Fruit fly (Drosophila melanogaster) whole organism, embryonic: Measurements from ENCODE around the gene CG8173.

ENCODE experiments used
- Antp ChIP-seq: fragments of 200-800 bp; sonication (Bioruptor generic); optimal IDR thresholded peaks from 3 replicates; lab custom pipeline; 2016; ENCODE audit warnings: missing biosample characterization, missing genetic modification characterization
- BtbVII ChIP-seq: fragments of 200-800 bp; sonication (Bioruptor generic); optimal IDR thresholded peaks from 3 replicates; lab custom pipeline; 2017; ENCODE audit warnings: missing biosample characterization, mild to moderate bottlenecking, missing genetic modification characterization
- CG1024 ChIP-seq: fragments of 200-800 bp; sonication (Bioruptor generic); IDR thresholded peaks from 2 replicates; pipeline ENCODE4 v1.3.6; 2022; ENCODE audit warnings: missing biosample characterization, missing genetic modification characterization
- CG11085 ChIP-seq: fragments of 200-800 bp; sonication (Bioruptor generic); IDR thresholded peaks from 2 replicates; pipeline ENCODE4 v1.3.6; 2022; ENCODE audit warnings: missing biosample characterization, missing genetic modification characterization
- CG11247 ChIP-seq: fragments of 200-800 bp; sonication (Bioruptor generic); IDR thresholded peaks from 2 replicates; pipeline ENCODE4 v1.3.6; 2022; ENCODE audit warnings: missing biosample characterization, missing genetic modification characterization
- CG11695 ChIP-seq: fragments of 200-800 bp; sonication (Bioruptor generic); IDR thresholded peaks from 3 replicates; pipeline ENCODE4 v1.3.6; 2022; ENCODE audit warnings: missing biosample characterization, missing genetic modification characterization
- CG12155 ChIP-seq: fragments of 200-800 bp; sonication (Bioruptor generic); optimal IDR thresholded peaks from 3 replicates; lab custom pipeline; 2016; ENCODE audit warnings: missing biosample characterization, missing genetic modification characterization
- CG12659 ChIP-seq: fragments of 200-800 bp; sonication (Bioruptor generic); optimal IDR thresholded peaks from 3 replicates; lab custom pipeline; 2017; ENCODE audit warnings: mild to moderate bottlenecking, missing biosample characterization, missing genetic modification reagents, missing genetic modification characterization
- CG17359 ChIP-seq: fragments of 200-800 bp; sonication (Bioruptor generic); optimal IDR thresholded peaks from 3 replicates; lab custom pipeline; 2018; ENCODE audit warnings: missing biosample characterization, mild to moderate bottlenecking, missing genetic modification characterization, moderate library complexity
- CG17385 ChIP-seq: fragments of 200-800 bp; sonication (Bioruptor generic); optimal IDR thresholded peaks from 3 replicates; lab custom pipeline; 2018; ENCODE audit warnings: missing biosample characterization, mild to moderate bottlenecking, missing genetic modification characterization
- CG17802 ChIP-seq: fragments of 200-800 bp; sonication (Bioruptor generic); optimal IDR thresholded peaks from 2 replicates; lab custom pipeline; 2018; ENCODE audit warnings: missing biosample characterization, mild to moderate bottlenecking, missing genetic modification characterization, moderate library complexity
- CG33213 ChIP-seq: fragments of 200-800 bp; sonication (Bioruptor generic); optimal IDR thresholded peaks from 3 replicates; lab custom pipeline; 2016; ENCODE audit warnings: missing biosample characterization, missing genetic modification characterization
- CG42726 ChIP-seq: fragments of 200-800 bp; sonication (Bioruptor generic); IDR thresholded peaks from 2 replicates; pipeline ENCODE4 v1.3.6; 2022; ENCODE audit warnings: missing biosample characterization, missing genetic modification characterization; ENCODE audit not compliant: partially characterized antibody
- CG5180 ChIP-seq: fragments of 200-800 bp; sonication (Bioruptor generic); optimal IDR thresholded peaks from 3 replicates; lab custom pipeline; 2017; ENCODE audit warnings: missing biosample characterization, missing genetic modification characterization, mild to moderate bottlenecking, moderate library complexity, missing genetic modification reagents
- CG5245 ChIP-seq: fragments of 200-800 bp; sonication (Bioruptor generic); optimal IDR thresholded peaks from 3 replicates; lab custom pipeline; 2016; ENCODE audit warnings: missing biosample characterization, missing genetic modification characterization
- CG6272 ChIP-seq: fragments of 200-800 bp; sonication (Bioruptor generic); IDR thresholded peaks from 2 replicates; pipeline ENCODE4 v1.3.6; 2022; ENCODE audit warnings: missing biosample characterization, missing genetic modification characterization
- CG6813 ChIP-seq: fragments of 200-800 bp; sonication (Bioruptor generic); optimal IDR thresholded peaks from 2 replicates; lab custom pipeline; 2017; ENCODE audit warnings: missing biosample characterization, missing genetic modification characterization, mild to moderate bottlenecking, moderate library complexity, missing genetic modification reagents
- CG7786 ChIP-seq: fragments of 200-800 bp; sonication (Bioruptor generic); optimal IDR thresholded peaks from 2 replicates; lab custom pipeline; 2016; ENCODE audit warnings: missing biosample characterization, missing genetic modification characterization
- CG7839 ChIP-seq: fragments of 200-800 bp; sonication (Bioruptor generic); optimal IDR thresholded peaks from 3 replicates; lab custom pipeline; 2018; ENCODE audit warnings: missing biosample characterization, mild to moderate bottlenecking, missing genetic modification characterization, moderate library complexity
- CG8359 ChIP-seq: fragments of 200-800 bp; sonication (Bioruptor generic); optimal IDR thresholded peaks from 2 replicates; lab custom pipeline; 2017; ENCODE audit warnings: missing biosample characterization, mild to moderate bottlenecking, missing genetic modification characterization, borderline replicate concordance
- CG9876 ChIP-seq: fragments of 200-800 bp; sonication (Bioruptor generic); optimal IDR thresholded peaks from 2 replicates; lab custom pipeline; 2016; ENCODE audit warnings: missing biosample characterization, missing genetic modification characterization
- CoRest ChIP-seq: fragments of 200-800 bp; sonication (Bioruptor generic); optimal IDR thresholded peaks from 3 replicates; lab custom pipeline; 2018; ENCODE audit warnings: missing biosample characterization, mild to moderate bottlenecking, missing genetic modification characterization, moderate library complexity
- Dad ChIP-seq: fragments of 200-800 bp; sonication (Bioruptor generic); optimal IDR thresholded peaks from 3 replicates; lab custom pipeline; 2016; ENCODE audit warnings: missing biosample characterization, missing genetic modification characterization
- Deaf1 ChIP-seq: fragments of 200-800 bp; optimal IDR thresholded peaks from 3 replicates; lab custom pipeline; 2019; ENCODE audit warnings: missing biosample characterization, mild to moderate bottlenecking, missing genetic modification characterization, moderate library complexity
- Dek ChIP-seq: fragments of 200-800 bp; sonication (Bioruptor generic); optimal IDR thresholded peaks from 3 replicates; lab custom pipeline; 2019; ENCODE audit warnings: missing biosample characterization, mild to moderate bottlenecking, missing genetic modification characterization, moderate library complexity
- Dip3 ChIP-seq: fragments of 200-800 bp; sonication (Bioruptor generic); optimal IDR thresholded peaks from 3 replicates; lab custom pipeline; 2016; ENCODE audit warnings: missing biosample characterization, missing genetic modification characterization
- Drgx ChIP-seq: fragments of 200-800 bp; sonication (Bioruptor generic); IDR thresholded peaks from 2 replicates; pipeline ENCODE4 v1.3.6; 2022; ENCODE audit warnings: missing biosample characterization, missing genetic modification characterization
- Ets97D ChIP-seq: fragments of 200-800 bp; sonication (Bioruptor generic); optimal IDR thresholded peaks from 3 replicates; lab custom pipeline; 2016; ENCODE audit warnings: missing biosample characterization, missing genetic modification characterization
- H2.0 ChIP-seq: fragments of 200-800 bp; sonication (Bioruptor generic); IDR thresholded peaks from 2 replicates; pipeline ENCODE4 v1.3.6; 2022; ENCODE audit warnings: missing biosample characterization, missing genetic modification characterization
- MESR4 ChIP-seq: fragments of 200-800 bp; sonication (Bioruptor generic); optimal IDR thresholded peaks from 2 replicates; lab custom pipeline; 2018; ENCODE audit warnings: missing biosample characterization, mild to moderate bottlenecking, missing genetic modification characterization, moderate library complexity
- Med ChIP-seq: fragments of 200-800 bp; sonication (Bioruptor generic); peaks from one replicate; lab custom pipeline; 2016; ENCODE audit warnings: missing biosample characterization, missing genetic modification characterization, mild to moderate bottlenecking, inconsistent platforms, moderate library complexity
- Pdp1 ChIP-seq, 2 experiments: fragments of 200-800 bp; sonication (Bioruptor generic); optimal IDR thresholded peaks; 3 replicates each; lab custom pipeline; 2016; ENCODE audit warnings: missing biosample characterization in 2 of 2, missing genetic modification characterization in 2 of 2, mild to moderate bottlenecking in 1 of 2, moderate library complexity in 1 of 2
- abd-A ChIP-seq: fragments of 200-800 bp; sonication (Bioruptor generic); optimal IDR thresholded peaks from 3 replicates; lab custom pipeline; 2019; ENCODE audit warnings: missing biosample characterization, mild to moderate bottlenecking, missing genetic modification characterization, moderate library complexity
- bowl ChIP-seq: fragments of 200-800 bp; sonication (Bioruptor generic); IDR thresholded peaks from 2 replicates; pipeline ENCODE4 v1.3.6; 2022; ENCODE audit warnings: missing biosample characterization, missing genetic modification characterization
- cad ChIP-seq: fragments of >200 bp; optimal IDR thresholded peaks from 2 replicates; lab custom pipeline; 2017; ENCODE audit warnings: missing biosample characterization, missing genetic modification characterization
- cwo ChIP-seq: fragments of 200-800 bp; sonication (Bioruptor generic); optimal IDR thresholded peaks from 3 replicates; lab custom pipeline; 2017; ENCODE audit warnings: missing biosample characterization, missing genetic modification characterization, mild to moderate bottlenecking, moderate library complexity, missing genetic modification reagents
- danr ChIP-seq: fragments of 200-800 bp; sonication (Bioruptor generic); IDR thresholded peaks from 2 replicates; pipeline ENCODE4 v1.3.6; 2022; ENCODE audit warnings: missing biosample characterization, missing genetic modification characterization
- en ChIP-seq: fragments of 200-800 bp; sonication (Bioruptor generic); optimal IDR thresholded peaks from 2 replicates; lab custom pipeline; 2016; ENCODE audit warnings: missing biosample characterization, missing genetic modification characterization
- gcm2 ChIP-seq: fragments of 200-800 bp; sonication (Bioruptor generic); optimal IDR thresholded peaks from 2 replicates; lab custom pipeline; 2016; ENCODE audit warnings: missing biosample characterization, missing genetic modification characterization
- gsb-n ChIP-seq: fragments of 200-800 bp; sonication (Bioruptor generic); optimal IDR thresholded peaks from 3 replicates; lab custom pipeline; 2018; ENCODE audit warnings: missing biosample characterization, mild to moderate bottlenecking, missing genetic modification characterization
- klu ChIP-seq: fragments of 200-800 bp; sonication (Bioruptor generic); IDR thresholded peaks from 2 replicates; pipeline ENCODE4 v1.3.6; 2022; ENCODE audit warnings: missing biosample characterization, missing genetic modification characterization
- kni ChIP-seq: fragments of 200-800 bp; sonication (Bioruptor generic); optimal IDR thresholded peaks from 3 replicates; lab custom pipeline; 2017; ENCODE audit warnings: mild to moderate bottlenecking, missing biosample characterization, missing genetic modification reagents, missing genetic modification characterization
- oc ChIP-seq: fragments of 200-800 bp; sonication (Bioruptor generic); optimal IDR thresholded peaks from 2 replicates; lab custom pipeline; 2018; ENCODE audit warnings: missing biosample characterization, mild to moderate bottlenecking, missing genetic modification characterization, moderate library complexity
- schlank ChIP-seq: fragments of 200-800 bp; sonication (Bioruptor generic); optimal IDR thresholded peaks from 2 replicates; lab custom pipeline; 2018; ENCODE audit warnings: missing biosample characterization, mild to moderate bottlenecking, missing genetic modification characterization
- sd ChIP-seq: fragments of 200-800 bp; sonication (Bioruptor generic); optimal IDR thresholded peaks from 3 replicates; lab custom pipeline; 2018; ENCODE audit warnings: missing biosample characterization, mild to moderate bottlenecking, missing genetic modification characterization, moderate library complexity
- sim ChIP-seq: fragments of 200-800 bp; sonication (Bioruptor generic); IDR thresholded peaks from 2 replicates; pipeline ENCODE4 v1.3.6; 2022; ENCODE audit warnings: missing biosample characterization, missing genetic modification characterization
- sisA ChIP-seq: fragments of 200-800 bp; sonication (Bioruptor generic); IDR thresholded peaks from 2 replicates; pipeline ENCODE4 v1.3.6; 2022; ENCODE audit warnings: missing biosample characterization, missing genetic modification characterization
- tio ChIP-seq: fragments of 200-800 bp; sonication (Bioruptor generic); optimal IDR thresholded peaks from 2 replicates; lab custom pipeline; 2017; ENCODE audit warnings: missing biosample characterization, missing genetic modification characterization, inconsistent platforms
- vvl ChIP-seq: fragments of 200-800 bp; sonication (Bioruptor generic); IDR thresholded peaks from 2 replicates; pipeline ENCODE4 v1.3.6; 2022; ENCODE audit warnings: missing biosample characterization, missing genetic modification characterization

Gene CG8173

dm6 chrX:17698864-17699504, 10.5 kb downstream of the CG8173 start (continued):
- peak; percentile 76 for TF ChIP-seq CG12155 (GFP tag; lab: Kevin White, UChicago)
- peak; percentile 55; the same call in 1 of the 2 replicates for TF ChIP-seq bowl (GFP tag; lab: Robert Waterston, UW)
- peak; percentile 73 for TF ChIP-seq sisA (GFP tag; lab: Robert Waterston, UW)
- peak; percentile 93 for TF ChIP-seq CG12659
- peak; percentile 82 for TF ChIP-seq cwo (GFP tag; lab: Kevin White, UChicago)
- peak; percentile 94 for TF ChIP-seq Med (GFP tag; lab: Kevin White, UChicago)
- TF ChIP-seq Dip3 (GFP tag; lab: Kevin White, UChicago), result peak; percentile 84
- no peak for TF ChIP-seq MESR4 (GFP tag; lab: Kevin White, UChicago)
- peak; percentile 95 for TF ChIP-seq CoRest (tag; lab: Kevin White, UChicago)
- peak; percentile 75 for TF ChIP-seq CG5245 (GFP tag; lab: Kevin White, UChicago)
- TF ChIP-seq kni, result peak; percentile 75
- TF ChIP-seq tio (GFP tag; lab: Kevin White, UChicago), result peak; percentile 87
- peak; percentile 88 for TF ChIP-seq BtbVII (GFP tag; lab: Kevin White, UChicago)
- TF ChIP-seq Ets97D (GFP tag; lab: Kevin White, UChicago), result peak; percentile 57
- TF ChIP-seq Pdp1 (GFP tag; optimal IDR thresholded peaks at IDR 0.05; lab: Kevin White, UChicago), result peak; percentile 82 to 84
- TF ChIP-seq klu (GFP tag; lab: Robert Waterston, UW), result peak; percentile 59; the same call in 1 of the 2 replicates
- no peak for TF ChIP-seq cad (GFP tag; lab: Kevin White, UChicago)
- peak; percentile 85 for TF ChIP-seq Drgx (GFP tag; lab: Robert Waterston, UW)
- no peak for TF ChIP-seq CG11085 (GFP tag; lab: Robert Waterston, UW)
- peak; percentile 60 for TF ChIP-seq sim (GFP tag; lab: Robert Waterston, UW)
- peak; percentile 85 for TF ChIP-seq CG17385 (GFP tag; lab: Kevin White, UChicago)
- peak; percentile 43; the same call in 1 of the 2 replicates for TF ChIP-seq CG6272 (GFP tag; lab: Robert Waterston, UW)
- TF ChIP-seq abd-A (tag; lab: Kevin White, UChicago), result no peak
- TF ChIP-seq CG1024, result no peak
- no peak for TF ChIP-seq CG42726
- peak; percentile 53 for TF ChIP-seq oc
- peak; percentile 96 for TF ChIP-seq CG5180 (GFP tag; lab: Kevin White, UChicago)
- TF ChIP-seq Antp (GFP tag; lab: Kevin White, UChicago), result peak; percentile 65
- peak; percentile 59 for TF ChIP-seq gcm2 (GFP tag; lab: Kevin White, UChicago)
- peak; percentile 46 for TF ChIP-seq CG8359 (GFP tag; lab: Kevin White, UChicago)
- TF ChIP-seq CG6813 (GFP tag; lab: Kevin White, UChicago), result peak; percentile 81
- TF ChIP-seq CG9876 (GFP tag; lab: Kevin White, UChicago), result peak; percentile 60
- TF ChIP-seq H2.0 (GFP tag; lab: Robert Waterston, UW), result peak; percentile 65
- peak; percentile 59 for TF ChIP-seq gsb-n (tag; lab: Kevin White, UChicago)
- TF ChIP-seq Dad (GFP tag; lab: Kevin White, UChicago), result peak; percentile 77
- TF ChIP-seq CG33213 (GFP tag; lab: Kevin White, UChicago), result peak; percentile 81
- peak; percentile 71 for TF ChIP-seq Deaf1
- peak; percentile 87 for TF ChIP-seq CG11695 (GFP tag; lab: Robert Waterston, UW)
- TF ChIP-seq schlank (tag; lab: Kevin White, UChicago), result peak; percentile 14
- peak; percentile 82 for TF ChIP-seq CG7786 (GFP tag; lab: Kevin White, UChicago)
- peak; percentile 99 for TF ChIP-seq sd
- peak; percentile 62; the same call in 1 of the 2 replicates for TF ChIP-seq danr (GFP tag; lab: Robert Waterston, UW)
- peak; percentile 58 for TF ChIP-seq CG11247 (GFP tag; lab: Robert Waterston, UW)
- TF ChIP-seq CG17359 (tag; lab: Kevin White, UChicago), result peak; percentile 80
- TF ChIP-seq en, result peak; percentile 59
- TF ChIP-seq vvl (GFP tag; lab: Robert Waterston, UW), result peak; percentile 69; the same call in 1 of the 2 replicates
- no peak for TF ChIP-seq CG17802 (tag; lab: Kevin White, UChicago)
- peak; percentile 93 for TF ChIP-seq CG7839
- peak; percentile 83 for TF ChIP-seq Dek (tag; lab: Kevin White, UChicago)
